Fruit fly (Drosophila melanogaster): Measurements from ENCODE around the gene HemK2.

HemK2 gene

dm6 chr2L:2769476-2770185 is 10.2 kb upstream of the HemK2 start, which contains the start of the genes colt and HINT1 (continued):
- no peak for TF ChIP-seq fkh (GFP tag; optimal IDR thresholded peaks at IDR 0.05)
- peak; percentile 82 for TF ChIP-seq spab (GFP tag; optimal IDR thresholded peaks at IDR 0.05)
- peak; percentile 74 for TF ChIP-seq CG15336 (GFP tag; IDR thresholded peaks at IDR 0.05)
- peak; percentile 3 for TF ChIP-seq esn (GFP tag; optimal IDR thresholded peaks at IDR 0.05)
- TF ChIP-seq Smox (GFP tag; optimal IDR thresholded peaks at IDR 0.05), result no peak
- no peak for TF ChIP-seq Gug (GFP tag; IDR thresholded peaks at IDR 0.05)
- TF ChIP-seq Eip75B (GFP tag; optimal IDR thresholded peaks at IDR 0.05), result peak; percentile 39
- no peak for TF ChIP-seq Hr38 (GFP tag; optimal IDR thresholded peaks at IDR 0.05)
- no peak for TF ChIP-seq CG11294 (GFP tag; IDR thresholded peaks at IDR 0.05)

dm6 chr2L:2767627-2768026 is 8.2 kb upstream of the HemK2 start, which contains the start of the genes Taf10b and Taf10:
Gene Taf10b, minus strand, starts transcription at chr2L:2767845.
Gene Taf10, plus strand, starts transcription at chr2L:2767890.
- TF ChIP-seq acj6 (GFP tag; optimal IDR thresholded peaks at IDR 0.05) (no peak), Hr39 (GFP tag; optimal IDR thresholded peaks at IDR 0.05) (no peak), svp (GFP tag) (no peak), CG15336 (GFP tag; IDR thresholded peaks at IDR 0.05) (no peak), CG11902 (GFP tag; optimal IDR thresholded peaks at IDR 0.05) (no peak), CG6163 (GFP tag; IDR thresholded peaks at IDR 0.05) (0 out of 3 replicates have a peak, but pooled peaks have one; percentile 23), pdm3 (GFP tag; optimal IDR thresholded peaks at IDR 0.05) (no peak), CG34406 (GFP tag; optimal IDR thresholded peaks at IDR 0.05) (no peak), CG11294 (GFP tag; IDR thresholded peaks at IDR 0.05) (no peak), esn (GFP tag; optimal IDR thresholded peaks at IDR 0.05) (peak; percentile 37), OdsH (GFP tag; optimal IDR thresholded peaks at IDR 0.05) (no peak), vri (GFP tag; optimal IDR thresholded peaks at IDR 0.05) (no peak), fkh (GFP tag; optimal IDR thresholded peaks at IDR 0.05) (peak; percentile 88), CG6276 (GFP tag; optimal IDR thresholded peaks at IDR 0.05) (no peak), Hr38 (GFP tag; optimal IDR thresholded peaks at IDR 0.05) (no peak), eg (GFP tag; IDR thresholded peaks at IDR 0.05) (no peak), CG6808 (GFP tag; optimal IDR thresholded peaks at IDR 0.05) (no peak), fd85E (GFP tag; optimal IDR thresholded peaks at IDR 0.05) (no peak), CG6792 (GFP tag; optimal IDR thresholded peaks at IDR 0.05) (no peak), CG1621 (tag; optimal IDR thresholded peaks at IDR 0.05) (peak; percentile 99), dsx (GFP tag; optimal IDR thresholded peaks at IDR 0.05; ENCODE audit: poor library complexity, severe bottlenecking) (peak; percentile 72), net (GFP tag; optimal IDR thresholded peaks at IDR 0.05) (no peak), CG31627 (GFP tag; optimal IDR thresholded peaks at IDR 0.05) (no peak), salr (GFP tag; optimal IDR thresholded peaks at IDR 0.05) (no peak), Eip93F (GFP tag; optimal IDR thresholded peaks at IDR 0.05) (no peak), Lpt (GFP tag; optimal IDR thresholded peaks at IDR 0.05) (no peak), achi (GFP tag; optimal IDR thresholded peaks at IDR 0.05) (no peak), Smox (GFP tag; optimal IDR thresholded peaks at IDR 0.05) (no peak), Ets96B (tag; optimal IDR thresholded peaks at IDR 0.05) (no peak), CG4318 (GFP tag; optimal IDR thresholded peaks at IDR 0.05) (no peak), Ets21C (GFP tag; optimal IDR thresholded peaks at IDR 0.05) (no peak), CG11762 (GFP tag; optimal IDR thresholded peaks at IDR 0.05; ENCODE audit: insufficient read depth) (no peak), CG3032 (tag; optimal IDR thresholded peaks at IDR 0.05) (no peak), ss (GFP tag; optimal IDR thresholded peaks at IDR 0.05) (no peak), Blimp-1 (GFP tag; optimal IDR thresholded peaks at IDR 0.05) (no peak), CG8632 (GFP tag; optimal IDR thresholded peaks at IDR 0.05) (no peak), Eip78C (GFP tag) (peak; percentile 31), CG10631 (GFP tag; optimal IDR thresholded peaks at IDR 0.05) (no peak), CG32006 (GFP tag; optimal IDR thresholded peaks at IDR 0.05) (no peak), CG6854 (GFP tag; optimal IDR thresholded peaks at IDR 0.05) (peak; percentile 39), fd59A (GFP tag; optimal IDR thresholded peaks at IDR 0.05) (no peak), spab (GFP tag; optimal IDR thresholded peaks at IDR 0.05) (no peak), dac (GFP tag; optimal IDR thresholded peaks at IDR 0.05) (no peak), CG7368 (GFP tag; optimal IDR thresholded peaks at IDR 0.05) (no peak), Sox102F (GFP tag; optimal IDR thresholded peaks at IDR 0.05) (no peak), Sox14 (GFP tag; optimal IDR thresholded peaks at IDR 0.05) (peak; percentile 37)

All from whole organism, prepupa.